Worm (Caenorhabditis elegans): ENCODE measurements around the gene tag-89.
A peak's percentile ranks its signal among the peaks of the same experiment; 100 is the strongest.
"Not testable (repeated sequence)": the region's sequence is repeated elsewhere in the genome, so short reads cannot be mapped to it uniquely, and the experiment has no call there.

tag-89 gene

DNA sequence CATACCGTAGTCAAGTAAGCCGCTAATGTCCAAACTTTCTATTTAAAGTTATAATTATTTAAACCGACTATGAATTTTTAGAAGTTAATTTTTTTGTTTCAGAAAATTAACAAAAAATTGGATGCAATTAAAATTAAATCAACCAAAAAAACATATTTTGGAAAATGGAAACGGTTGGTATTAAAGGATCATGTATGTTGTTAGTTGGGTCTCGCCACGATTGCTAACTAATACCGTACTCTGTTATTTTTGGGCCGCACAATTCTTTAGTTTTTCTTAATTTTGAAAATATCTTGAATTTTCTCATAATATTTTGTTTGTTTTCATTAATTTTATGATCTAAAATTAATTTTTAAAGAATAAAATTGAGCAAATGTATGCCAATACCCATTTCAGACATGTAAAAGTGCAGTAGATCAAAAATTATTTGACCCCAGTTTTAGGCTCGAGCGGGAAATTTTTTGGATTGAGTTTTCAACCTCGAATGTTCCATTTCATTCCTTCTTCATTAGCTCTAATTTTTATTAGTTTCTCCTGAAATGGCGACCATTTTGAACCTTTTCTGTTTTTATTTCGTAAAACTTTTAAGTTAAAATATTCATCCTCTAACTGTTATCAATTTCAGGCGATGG, 21.9 kb upstream of the tag-89 start, which contains the start of gene cbd-1:
Gene cbd-1 (plus strand): TSS at position 626 of the 632 bp plus-strand sequence.
- TF ChIP-seq elt-1 (tag; optimal IDR thresholded peaks at IDR 0.05) (no peak), snpc-4 (tag; optimal IDR thresholded peaks at IDR 0.05) (no peak), fos-1 (tag; optimal IDR thresholded peaks at IDR 0.05) (no peak), dmd-4 (tag; optimal IDR thresholded peaks at IDR 0.05) (no peak), sem-4 (tag; optimal IDR thresholded peaks at IDR 0.05) (no peak), ztf-1 (GFP tag; conservative IDR thresholded peaks at IDR 0.05) (no peak), nhr-237 (tag; optimal IDR thresholded peaks at IDR 0.05) (no peak), Y55F3AM.14 (GFP tag; optimal IDR thresholded peaks at IDR 0.05) (no peak), mbf-1 (tag; optimal IDR thresholded peaks at IDR 0.05) (no peak), ZK546.5 (tag; optimal IDR thresholded peaks at IDR 0.05) (no peak), lin-11 (tag; optimal IDR thresholded peaks at IDR 0.05) (no peak), nhr-12 (tag; optimal IDR thresholded peaks at IDR 0.05) (no peak), C34F6.9 (tag; optimal IDR thresholded peaks at IDR 0.05) (no peak), gmeb-1 (tag; optimal IDR thresholded peaks at IDR 0.05) (no peak), skn-1 (tag; optimal IDR thresholded peaks at IDR 0.05) (no peak), egl-27 (tag; optimal IDR thresholded peaks at IDR 0.05) (no peak), lsy-2 (tag; optimal IDR thresholded peaks at IDR 0.05) (no peak), unc-62 (GFP tag; optimal IDR thresholded peaks at IDR 0.05) (no peak), crh-2 (tag; optimal IDR thresholded peaks at IDR 0.05) (no peak)

- TF ChIP-seq elt-3 (tag; optimal IDR thresholded peaks at IDR 0.05) = no peak
- no peak for TF ChIP-seq peb-1 (tag; optimal IDR thresholded peaks at IDR 0.05)
- TF ChIP-seq skn-1 (tag; optimal IDR thresholded peaks at IDR 0.05) = no peak
- TF ChIP-seq ztf-1 (GFP tag; conservative IDR thresholded peaks at IDR 0.05) = no peak
Measured at ce11 chrIV:11375713-11376112, 18.6 kb upstream of the tag-89 start.

DNA sequence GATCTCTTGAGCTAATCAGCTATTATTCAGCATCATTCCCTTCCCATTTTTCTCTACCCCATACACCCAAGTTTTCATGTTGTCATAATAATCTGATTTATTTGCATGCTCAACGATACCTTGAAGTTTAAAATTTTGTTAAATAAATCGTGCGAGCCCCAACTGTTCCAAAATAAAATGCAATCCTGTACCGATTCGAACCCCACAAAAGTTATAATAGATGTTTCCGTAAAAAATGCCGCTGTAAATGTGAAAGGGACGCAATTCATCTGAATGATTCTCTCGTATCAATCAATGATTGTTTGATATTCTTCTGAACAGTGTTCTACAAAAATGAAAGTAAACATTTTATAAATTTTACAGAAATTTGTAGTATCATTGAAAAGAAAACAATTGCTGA, 16.9 kb upstream of the tag-89 start:
- TF ChIP-seq F13H6.1 (tag; optimal IDR thresholded peaks at IDR 0.05) = no peak
- no peak for TF ChIP-seq R02D3.7 (tag; optimal IDR thresholded peaks at IDR 0.05)
- no peak for TF ChIP-seq nhr-129 (tag; optimal IDR thresholded peaks at IDR 0.05)
- no peak for TF ChIP-seq lsy-2 (tag; optimal IDR thresholded peaks at IDR 0.05)
- no peak for TF ChIP-seq nhr-6 (tag; optimal IDR thresholded peaks at IDR 0.05)
- TF ChIP-seq ama-1 (optimal IDR thresholded peaks at IDR 0.05) = no peak
- no peak for TF ChIP-seq crh-2 (tag; optimal IDR thresholded peaks at IDR 0.05)

DNA sequence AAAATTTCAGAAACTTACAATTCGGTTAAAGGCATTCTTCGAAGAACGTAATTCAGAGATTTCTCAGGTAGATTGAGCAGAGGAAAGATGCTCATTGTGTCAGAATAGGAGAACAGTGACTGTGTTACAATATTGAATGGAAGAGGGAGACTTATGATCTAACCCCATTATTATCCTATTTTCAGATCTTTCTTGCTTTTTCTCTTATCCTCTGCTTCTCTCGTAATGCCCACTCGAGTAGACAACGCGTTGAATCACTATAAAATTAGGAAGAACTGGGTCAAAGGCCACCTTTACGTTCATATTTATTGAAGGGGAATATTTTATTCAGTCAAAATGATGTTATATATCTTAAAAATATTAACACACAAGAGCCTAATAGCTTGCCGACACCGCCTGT, 15.1 kb upstream of the tag-89 start, which contains the start of gene fbxb-76:
Gene fbxb-76 (minus strand): TSS at position 101 of the 400 bp plus-strand sequence.
- TF ChIP-seq lin-11 (tag; optimal IDR thresholded peaks at IDR 0.05) (no peak), fos-1 (tag; optimal IDR thresholded peaks at IDR 0.05) (no peak), nhr-10 (tag; optimal IDR thresholded peaks at IDR 0.05) (no peak)

DNA sequence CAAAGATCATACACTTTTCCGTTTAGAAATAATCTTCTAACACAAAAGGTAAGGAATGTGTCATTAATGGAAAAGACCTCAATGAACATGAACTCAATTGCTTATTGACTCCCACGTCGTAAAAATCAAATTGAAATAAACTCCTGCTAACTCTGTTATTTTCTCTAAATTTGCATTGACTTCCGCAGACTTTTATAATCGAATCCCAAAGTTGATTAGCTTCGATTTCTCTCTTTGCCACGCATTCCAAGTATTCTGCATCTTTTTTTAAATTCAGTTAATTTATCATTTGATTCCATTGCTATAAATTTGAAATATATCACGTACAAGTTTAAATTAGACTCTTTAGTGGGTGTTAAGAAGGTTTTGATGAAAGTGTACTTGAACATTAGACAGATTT, 5.7 kb upstream of the tag-89 start:
- peak; percentile 9 for TF ChIP-seq dmd-4 (tag; optimal IDR thresholded peaks at IDR 0.05)
- peak in 1 of 2 experiments; percentile 29 for TF ChIP-seq lsy-2 (tag; optimal IDR thresholded peaks at IDR 0.05)
- TF ChIP-seq sma-9 (GFP tag; optimal IDR thresholded peaks at IDR 0.05) = peak; percentile 29
- no peak for TF ChIP-seq sma-9 (tag; optimal IDR thresholded peaks at IDR 0.05)
- TF ChIP-seq Y55F3AM.14 (GFP tag; optimal IDR thresholded peaks at IDR 0.05) = no peak
- TF ChIP-seq nhr-77 (tag; optimal IDR thresholded peaks at IDR 0.05) = no peak
- no peak for TF ChIP-seq zag-1 (tag; optimal IDR thresholded peaks at IDR 0.05)
- peak; percentile 46 for TF ChIP-seq nhr-21 (tag; optimal IDR thresholded peaks at IDR 0.05)
- TF ChIP-seq crh-2 (tag; optimal IDR thresholded peaks at IDR 0.05) = peak; percentile 20

ce11 chrIV:11398267-11398825, 4.0 kb downstream of the tag-89 start, which contains the start of gene dsl-6:
Gene dsl-6, minus strand, starts transcription at chrIV:11398317.
- TF ChIP-seq gmeb-1 (tag; optimal IDR thresholded peaks at IDR 0.05); nhr-25 (tag; optimal IDR thresholded peaks at IDR 0.05); sma-9 (GFP tag; optimal IDR thresholded peaks at IDR 0.05); sma-9 (tag; optimal IDR thresholded peaks at IDR 0.05): not testable (repeated sequence)
